Worm (Caenorhabditis elegans): ENCODE data around the gene Y50D7A.10.

Y50D7A.10 gene

ce11 chrIII:312873-313272, 2.4 kb upstream of the Y50D7A.10 start:
- TF ChIP-seq F52B5.7 (tag; optimal IDR thresholded peaks at IDR 0.05), result no peak
- TF ChIP-seq akir-1 (GFP tag; optimal IDR thresholded peaks at IDR 0.05), result no peak
- TF ChIP-seq attf-3 (GFP tag; conservative IDR thresholded peaks at IDR 0.05), result no peak
- no peak for TF ChIP-seq nhr-90 (tag; optimal IDR thresholded peaks at IDR 0.05)
- no peak for TF ChIP-seq ama-1 (optimal IDR thresholded peaks at IDR 0.05)
- TF ChIP-seq ama-1 (GFP tag; optimal IDR thresholded peaks at IDR 0.05), result no peak
- no peak for TF ChIP-seq ztf-3 (GFP tag; optimal IDR thresholded peaks at IDR 0.05)
- no peak for TF ChIP-seq fkh-3 (tag; optimal IDR thresholded peaks at IDR 0.05)
- no peak for TF ChIP-seq ceh-58 (GFP tag; IDR thresholded peaks at IDR 0.05)
- TF ChIP-seq mcd-1 (GFP tag; IDR thresholded peaks at IDR 0.05), result no peak
- TF ChIP-seq nhr-120 (GFP tag; IDR thresholded peaks at IDR 0.05), result no peak
- TF ChIP-seq snpc-3.4 (tag; optimal IDR thresholded peaks at IDR 0.05), result no peak
- TF ChIP-seq D2030.7 (GFP tag; IDR thresholded peaks at IDR 0.05), result no peak
- no peak for TF ChIP-seq zfh-2 (GFP tag; conservative IDR thresholded peaks at IDR 0.05)
- TF ChIP-seq C06A6.2 (GFP tag; conservative IDR thresholded peaks at IDR 0.05), result no peak
- TF ChIP-seq F33H1.4 (GFP tag; IDR thresholded peaks at IDR 0.05), result no peak
- no peak for TF ChIP-seq egl-18 (GFP tag; IDR thresholded peaks at IDR 0.05)
- no peak for TF ChIP-seq hlh-26 (GFP tag; conservative IDR thresholded peaks at IDR 0.05)
- no peak for TF ChIP-seq T07F8.4 (tag; optimal IDR thresholded peaks at IDR 0.05)

DNA sequence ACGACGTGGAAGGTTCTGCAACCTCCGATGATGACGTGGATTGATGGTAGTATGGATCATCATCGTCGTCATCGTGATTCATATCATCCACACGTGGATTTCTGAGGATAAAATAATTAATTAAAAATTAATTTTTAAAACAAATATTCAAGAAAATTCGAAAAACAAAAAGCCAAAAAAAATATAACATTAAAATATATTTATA, 27.8 kb downstream of the Y50D7A.10 start, which contains the start of gene Y50D7A.8:
Y50D7A.8 (minus strand) TSS at position 101 of the 205 bp plus-strand sequence.
- TF ChIP-seq lsl-1 (GFP tag; optimal IDR thresholded peaks at IDR 0.05), result no peak
- no peak for TF ChIP-seq cebp-2 (GFP tag; IDR thresholded peaks at IDR 0.05)
- TF ChIP-seq cebp-1 (GFP tag; IDR thresholded peaks at IDR 0.05), result no peak
- TF ChIP-seq cebp-1 (tag; optimal IDR thresholded peaks at IDR 0.05), result no peak
- TF ChIP-seq ztf-28 (GFP tag; IDR thresholded peaks at IDR 0.05), result no peak
- TF ChIP-seq B0035.1 (tag; optimal IDR thresholded peaks at IDR 0.05), result no peak
- TF ChIP-seq ceh-58 (GFP tag; IDR thresholded peaks at IDR 0.05), result no peak
- TF ChIP-seq nhr-27 (tag; optimal IDR thresholded peaks at IDR 0.05), result no peak
- no peak for TF ChIP-seq Y53F4B.3 (GFP tag; IDR thresholded peaks at IDR 0.05)
- no peak for TF ChIP-seq attf-6 (GFP tag; IDR thresholded peaks at IDR 0.05)
- TF ChIP-seq ztf-22 (GFP tag; optimal IDR thresholded peaks at IDR 0.05), result no peak
- no peak for TF ChIP-seq gei-17 (GFP tag; optimal IDR thresholded peaks at IDR 0.05)
- TF ChIP-seq ceh-100 (GFP tag; IDR thresholded peaks at IDR 0.05), result no peak
- no peak for TF ChIP-seq F10E7.11 (tag; optimal IDR thresholded peaks at IDR 0.05)
- no peak for TF ChIP-seq ztf-25 (GFP tag; IDR thresholded peaks at IDR 0.05)
- TF ChIP-seq F57A8.1 (GFP tag; optimal IDR thresholded peaks at IDR 0.05), result no peak
- TF ChIP-seq F37B4.10 (GFP tag; IDR thresholded peaks at IDR 0.05), result no peak

- TF ChIP-seq him-1 (tag; optimal IDR thresholded peaks at IDR 0.05), result peak; percentile 17
- peak; percentile 15 for TF ChIP-seq atf-7 (tag; optimal IDR thresholded peaks at IDR 0.05)
- no peak for TF ChIP-seq B0019.2 (GFP tag; conservative IDR thresholded peaks at IDR 0.05)
- TF ChIP-seq mcd-1 (GFP tag; IDR thresholded peaks at IDR 0.05), result peak; percentile 68
- peak in 1 of 3 experiments; percentile 40 for TF ChIP-seq lin-35 (GFP tag; optimal IDR thresholded peaks at IDR 0.05)
- TF ChIP-seq F39B2.1 (GFP tag; IDR thresholded peaks at IDR 0.05), result no peak
- TF ChIP-seq ZK185.1 (tag; optimal IDR thresholded peaks at IDR 0.05; ENCODE audit: poor library complexity, severe bottlenecking), result peak; percentile 41
- TF ChIP-seq pbrm-1 (GFP tag; IDR thresholded peaks at IDR 0.05), result 0 out of 2 replicates have a peak, but pooled peaks have one; percentile 8
- no peak for TF ChIP-seq ceh-91 (GFP tag; IDR thresholded peaks at IDR 0.05)
- no peak for TF ChIP-seq B0336.3 (GFP tag; IDR thresholded peaks at IDR 0.05)
- no peak for TF ChIP-seq cebp-1 (GFP tag; IDR thresholded peaks at IDR 0.05)
- TF ChIP-seq cebp-1 (tag; optimal IDR thresholded peaks at IDR 0.05), result peak; percentile 26
- no peak for TF ChIP-seq hlh-26 (GFP tag; conservative IDR thresholded peaks at IDR 0.05)
- no peak for TF ChIP-seq tlf-1 (GFP tag; optimal IDR thresholded peaks at IDR 0.05)
- TF ChIP-seq attf-5 (GFP tag; optimal IDR thresholded peaks at IDR 0.05), result peak; percentile 36
- TF ChIP-seq mes-4 (tag; optimal IDR thresholded peaks at IDR 0.05), result no peak
- no peak for TF ChIP-seq xnd-1 (tag; optimal IDR thresholded peaks at IDR 0.05)
Measured at ce11 chrIII:343346-344220, 28.3 kb downstream of the Y50D7A.10 start.
